Worm (Caenorhabditis elegans) whole organism, early embryonic: ENCODE measurements around the gene chat-1.

Experiments used
- B0310.2 ChIP-seq: sonication (generic microtip); optimal IDR thresholded peaks from 2 replicates; lab custom pipeline; 2016; ENCODE audit warnings: mild to moderate bottlenecking, missing genetic modification characterization, missing compliant biosample characterization
- aly-1 ChIP-seq: sonication (generic microtip); optimal IDR thresholded peaks from 2 replicates; lab custom pipeline; 2016; ENCODE audit warnings: missing genetic modification characterization, missing compliant biosample characterization
- ama-1 ChIP-seq: fragments of 150-350 bp; optimal IDR thresholded peaks from 2 replicates; lab custom pipeline; 2014
- ceh-13 ChIP-seq: fragments of 200-800 bp; sonication (Bioruptor generic); optimal IDR thresholded peaks from 2 replicates; lab custom pipeline; 2018; ENCODE audit warnings: mild to moderate bottlenecking, missing genetic modification characterization, missing compliant biosample characterization
- ets-7 ChIP-seq: sonication (generic microtip); optimal IDR thresholded peaks from 2 replicates; lab custom pipeline; 2016; ENCODE audit warnings: missing genotype, missing genetic modification characterization, missing compliant biosample characterization
- flt-1 ChIP-seq: fragments of 200-800 bp; sonication (Bioruptor generic); IDR thresholded peaks from 2 replicates; pipeline ENCODE4 v1.3.6; 2022; ENCODE audit warnings: missing genetic modification characterization, missing compliant biosample characterization
- hmbx-1 ChIP-seq: sonication (generic microtip); optimal IDR thresholded peaks from 2 replicates; lab custom pipeline; 2016; ENCODE audit warnings: mild to moderate bottlenecking, missing genetic modification characterization, missing compliant biosample characterization
- hmg-4 ChIP-seq: fragments of 200-800 bp; sonication (Bioruptor generic); optimal IDR thresholded peaks from 2 replicates; lab custom pipeline; 2018; ENCODE audit warnings: mild to moderate bottlenecking, missing genetic modification characterization, missing compliant biosample characterization
- hnd-1 ChIP-seq: sonication (generic microtip); optimal IDR thresholded peaks from 2 replicates; lab custom pipeline; 2016; ENCODE audit warnings: missing genetic modification characterization, missing compliant biosample characterization
- pes-1 ChIP-seq: fragments of 200-800 bp; sonication (Bioruptor generic); IDR thresholded peaks from 2 replicates; pipeline ENCODE4 v1.3.6; 2022; ENCODE audit warnings: missing genetic modification reagents, missing genetic modification characterization, missing compliant biosample characterization
- sea-1 ChIP-seq: fragments of 200-800 bp; sonication (Bioruptor generic); conservative IDR thresholded peaks from 2 replicates; pipeline ENCODE4 v1.3.6; 2022; ENCODE audit warnings: missing genetic modification characterization, missing compliant biosample characterization
- tbx-37 ChIP-seq: fragments of 200-800 bp; sonication (Bioruptor generic); conservative IDR thresholded peaks from 2 replicates; pipeline ENCODE4 v1.3.6; 2022; ENCODE audit warnings: missing genetic modification reagents, missing genetic modification characterization, missing compliant biosample characterization
- tra-4 ChIP-seq: sonication (generic microtip); optimal IDR thresholded peaks from 2 replicates; lab custom pipeline; 2017; ENCODE audit warnings: missing genetic modification characterization, missing compliant biosample characterization

ce11 chrIV:4486738-4487137, 39.6 kb downstream of the chat-1 start, which contains the start of gene trx-3:
- no peak for TF ChIP-seq ama-1
- TF ChIP-seq flt-1 = no peak
- TF ChIP-seq pes-1 (GFP tag; lab: Robert Waterston, UW) = no peak
- TF ChIP-seq hnd-1 (tag; lab: Kevin White, UChicago) = no peak
- TF ChIP-seq hmg-4 (GFP tag; lab: Kevin White, UChicago) = no peak
- no peak for TF ChIP-seq hmbx-1
- no peak for TF ChIP-seq ceh-13
- TF ChIP-seq tra-4 (tag; lab: Kevin White, UChicago) = no peak
- TF ChIP-seq aly-1 (tag; lab: Kevin White, UChicago) = no peak
- no peak for TF ChIP-seq ets-7 (tag; lab: Kevin White, UChicago)
- no peak for TF ChIP-seq tbx-37 (GFP tag; lab: Robert Waterston, UW)
- TF ChIP-seq B0310.2 (tag; lab: Kevin White, UChicago) = no peak
- no peak for TF ChIP-seq sea-1 (GFP tag; lab: Robert Waterston, UW)
